Worm (Caenorhabditis elegans): ENCODE data around the gene Y55F3AM.11.
A peak's percentile ranks its signal among the peaks of the same experiment; 100 is the strongest.
"Not testable (repeated sequence)": the region's sequence is repeated elsewhere in the genome, so short reads cannot be mapped to it uniquely, and the experiment has no call there.

Y55F3AM.11 gene

DNA sequence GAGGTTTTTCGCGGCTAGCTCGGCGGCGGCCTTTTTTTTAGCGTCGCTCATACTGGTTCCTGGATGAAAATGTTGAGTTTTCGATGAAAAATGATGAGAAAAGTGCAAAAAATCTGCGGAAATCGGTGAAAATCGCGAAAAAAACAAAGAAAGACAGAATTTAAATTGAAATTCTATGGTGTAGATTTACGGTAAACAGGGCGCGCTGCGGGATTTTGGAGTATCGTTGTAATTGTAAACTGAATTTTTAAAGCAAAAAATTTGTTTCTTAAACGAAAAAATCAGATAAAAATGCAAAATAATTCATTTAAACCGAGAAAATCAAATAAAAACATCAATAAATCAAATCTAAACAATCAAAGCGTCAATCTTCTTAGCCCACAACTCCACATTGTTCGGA lies 10.5 kb upstream of the Y55F3AM.11 start, which contains the start of gene dcap-1:
TSS of gene dcap-1 (minus strand) at position 59 of the 400 bp plus-strand sequence.
- TF ChIP-seq pha-2 (tag; optimal IDR thresholded peaks at IDR 0.05) = no peak
- no peak for TF ChIP-seq ceh-18 (tag; optimal IDR thresholded peaks at IDR 0.05)
- TF ChIP-seq ceh-31 (tag; optimal IDR thresholded peaks at IDR 0.05) = no peak
- no peak for TF ChIP-seq unc-42 (tag; optimal IDR thresholded peaks at IDR 0.05)
- no peak for TF ChIP-seq odd-2 (tag; optimal IDR thresholded peaks at IDR 0.05)
- TF ChIP-seq sox-4 (tag; optimal IDR thresholded peaks at IDR 0.05) = no peak
- TF ChIP-seq npax-4 (tag; optimal IDR thresholded peaks at IDR 0.05) = no peak
- TF ChIP-seq pag-3 (tag; optimal IDR thresholded peaks at IDR 0.05; ENCODE audit: borderline replicate concordance) = no peak
- TF ChIP-seq mec-3 (tag; optimal IDR thresholded peaks at IDR 0.05; ENCODE audit: borderline replicate concordance) = no peak
- no peak for TF ChIP-seq lin-11 (tag; optimal IDR thresholded peaks at IDR 0.05)
- TF ChIP-seq ceh-19 (GFP tag; optimal IDR thresholded peaks at IDR 0.05) = no peak
- TF ChIP-seq hlh-30 (tag; optimal IDR thresholded peaks at IDR 0.05; ENCODE audit: insufficient read depth) = no peak
- no peak for TF ChIP-seq unc-86 (tag; optimal IDR thresholded peaks at IDR 0.05)
- TF ChIP-seq C38D4.7 (GFP tag; optimal IDR thresholded peaks at IDR 0.05) = no peak
- TF ChIP-seq ceh-2 (tag; optimal IDR thresholded peaks at IDR 0.05) = no peak
- no peak for TF ChIP-seq fkh-10 (GFP tag; optimal IDR thresholded peaks at IDR 0.05)
- no peak for TF ChIP-seq ets-4 (tag; optimal IDR thresholded peaks at IDR 0.05)
- no peak for TF ChIP-seq ttx-3 (tag; optimal IDR thresholded peaks at IDR 0.05)

DNA sequence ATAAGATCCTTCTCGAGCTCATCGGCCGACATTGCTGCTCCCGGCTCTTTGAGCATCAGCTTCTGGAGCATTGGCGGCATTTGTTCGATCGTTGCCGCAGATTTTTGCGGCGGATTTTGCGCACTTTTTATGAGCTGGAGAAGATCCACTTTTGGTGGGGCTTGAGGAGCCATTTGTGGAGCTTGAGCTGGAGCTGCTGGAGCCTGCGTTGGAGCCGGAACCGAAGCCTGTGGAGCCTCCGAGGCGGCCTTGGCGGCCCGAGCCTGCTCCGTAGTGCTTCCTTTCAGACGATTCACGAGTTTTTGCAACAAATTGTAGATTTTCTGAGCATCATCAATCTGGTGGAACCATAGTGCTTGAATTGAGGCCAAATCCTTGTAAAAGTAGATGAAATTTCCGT lies 9.8 kb upstream of the Y55F3AM.11 start:
- TF ChIP-seq unc-55 (GFP tag; optimal IDR thresholded peaks at IDR 0.05) (no peak), ceh-18 (tag; optimal IDR thresholded peaks at IDR 0.05) (no peak), elt-4 (tag; optimal IDR thresholded peaks at IDR 0.05) (peak; percentile 12)

DNA sequence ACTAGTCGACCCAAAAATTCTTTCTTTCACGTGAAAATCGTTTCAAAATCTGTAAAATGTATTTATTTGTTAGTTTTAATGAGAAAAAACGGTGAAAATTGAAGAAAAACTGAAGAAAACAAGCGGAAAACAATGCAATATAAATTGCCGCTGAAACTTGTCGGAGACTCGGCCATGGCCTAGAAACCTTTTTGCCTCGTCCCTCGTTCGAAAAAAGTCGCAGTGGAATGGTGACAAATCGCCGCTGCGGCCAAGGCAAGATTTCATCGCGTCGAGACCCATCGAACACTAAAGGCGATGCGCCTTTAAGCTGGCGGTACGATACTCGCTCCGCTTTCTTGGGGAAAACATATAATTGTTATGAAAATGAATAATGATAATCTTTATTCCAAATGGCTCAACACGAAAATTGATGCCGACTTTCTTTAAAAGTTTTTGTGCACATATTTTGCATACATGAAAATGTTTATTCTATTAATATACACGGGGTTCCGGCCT lies 7.5 kb upstream of the Y55F3AM.11 start, which contains the start of gene Y55F3AM.21:
TSS of gene Y55F3AM.21 (minus strand) at position 51 of the 498 bp plus-strand sequence.
- not testable (repeated sequence) for TF ChIP-seq tbx-2 (tag; optimal IDR thresholded peaks at IDR 0.05); eyg-1 (tag; optimal IDR thresholded peaks at IDR 0.05); mec-3 (tag; optimal IDR thresholded peaks at IDR 0.05; ENCODE audit: borderline replicate concordance)

DNA sequence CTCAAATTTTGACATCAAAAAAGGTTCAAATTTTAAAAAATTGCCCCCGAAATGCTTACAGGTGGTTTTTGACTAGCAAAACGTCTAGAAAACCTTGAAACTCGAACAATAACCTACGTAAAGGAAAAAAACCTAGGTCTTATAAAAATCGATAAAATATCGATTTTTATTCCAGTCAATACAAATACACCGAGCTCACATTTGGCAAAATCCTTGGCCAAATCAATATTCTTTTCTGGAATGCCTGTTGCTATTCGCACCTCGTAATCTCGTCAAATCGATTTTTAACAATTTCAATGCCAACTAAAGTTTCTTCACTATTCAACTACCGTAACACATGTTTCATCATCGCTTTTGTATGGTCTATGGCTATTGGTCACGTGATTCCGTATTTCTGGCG lies 2.8 kb upstream of the Y55F3AM.11 start:
- no peak for TF ChIP-seq ceh-19 (GFP tag; optimal IDR thresholded peaks at IDR 0.05)
- TF ChIP-seq hlh-30 (tag; optimal IDR thresholded peaks at IDR 0.05; ENCODE audit: insufficient read depth) = peak; percentile 66

DNA sequence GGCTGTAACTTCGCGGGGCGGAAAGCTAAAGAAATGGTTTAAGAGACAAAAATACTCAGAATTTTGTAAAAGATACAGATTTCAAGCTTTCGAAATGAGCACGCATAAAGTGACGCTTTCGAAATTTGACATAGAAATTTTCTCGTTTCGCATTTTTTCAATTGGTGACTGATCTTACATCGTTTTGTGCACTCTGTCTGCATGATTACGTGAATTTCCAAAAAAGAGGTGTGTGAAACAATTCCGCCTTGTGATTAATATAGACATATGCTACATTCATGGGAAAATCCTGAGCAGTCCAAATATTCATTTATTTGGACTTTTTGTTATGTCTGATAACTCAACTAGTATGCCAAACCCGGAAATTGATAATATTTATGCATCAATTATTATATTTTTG lies 1.5 kb upstream of the Y55F3AM.11 start, which contains the start of gene srx-12:
TSS of gene srx-12 (plus strand) at position 301 of the 400 bp plus-strand sequence.
- TF ChIP-seq F13H6.1 (tag; optimal IDR thresholded peaks at IDR 0.05) (no peak), unc-3 (GFP tag; conservative IDR thresholded peaks at IDR 0.05) (no peak), unc-3 (tag; optimal IDR thresholded peaks at IDR 0.05) (no peak), mec-3 (tag; optimal IDR thresholded peaks at IDR 0.05; ENCODE audit: borderline replicate concordance) (no peak), ceh-45 (GFP tag; IDR thresholded peaks at IDR 0.05) (no peak), K02D7.2 (tag; optimal IDR thresholded peaks at IDR 0.05) (no peak), ahr-1 (tag; optimal IDR thresholded peaks at IDR 0.05) (no peak)

DNA sequence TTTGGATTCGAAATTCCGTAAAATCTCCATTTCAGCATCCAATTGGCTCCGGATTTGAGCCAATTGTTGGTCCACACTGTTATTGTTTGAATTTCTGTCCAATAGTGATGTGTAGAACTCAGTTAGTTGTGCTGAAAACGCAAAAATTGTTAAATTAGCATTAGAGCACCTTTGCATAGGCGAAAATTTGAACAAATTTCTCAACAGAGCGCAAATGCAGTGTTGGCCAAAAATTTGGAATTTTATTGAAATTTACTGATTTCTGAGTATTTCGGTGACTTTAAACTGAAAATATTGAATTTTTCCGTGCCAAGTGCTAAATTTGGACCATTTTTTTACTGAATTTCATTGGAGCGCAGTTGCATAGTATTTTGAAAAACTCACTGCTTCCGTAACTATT lies 3.6 kb downstream of the Y55F3AM.11 start:
- TF ChIP-seq odd-2 (tag; optimal IDR thresholded peaks at IDR 0.05) (no peak), unc-55 (GFP tag; optimal IDR thresholded peaks at IDR 0.05) (no peak), madf-2 (tag; optimal IDR thresholded peaks at IDR 0.05) (no peak), unc-86 (tag; optimal IDR thresholded peaks at IDR 0.05) (no peak), hlh-8 (tag; optimal IDR thresholded peaks at IDR 0.05) (no peak), ahr-1 (tag; optimal IDR thresholded peaks at IDR 0.05) (no peak), che-1 (tag; optimal IDR thresholded peaks at IDR 0.05) (no peak), tbx-2 (tag; optimal IDR thresholded peaks at IDR 0.05) (no peak), pag-3 (tag; optimal IDR thresholded peaks at IDR 0.05; ENCODE audit: borderline replicate concordance) (no peak), ref-2 (tag; optimal IDR thresholded peaks at IDR 0.05) (no peak), ceh-6 (GFP tag; optimal IDR thresholded peaks at IDR 0.05) (no peak), unc-42 (tag; optimal IDR thresholded peaks at IDR 0.05) (no peak), sox-2 (GFP tag; IDR thresholded peaks at IDR 0.05) (no peak), ztf-16 (tag; optimal IDR thresholded peaks at IDR 0.05) (no peak), ttx-3 (tag; optimal IDR thresholded peaks at IDR 0.05) (no peak), ceh-31 (tag; optimal IDR thresholded peaks at IDR 0.05) (no peak), npax-4 (tag; optimal IDR thresholded peaks at IDR 0.05) (no peak), dve-1 (tag; optimal IDR thresholded peaks at IDR 0.05) (no peak), lim-6 (tag; optimal IDR thresholded peaks at IDR 0.05) (no peak), T23F11.4 (GFP tag; optimal IDR thresholded peaks at IDR 0.05) (no peak)

All from whole organism, late embryonic.